Worm (Caenorhabditis elegans) whole organism, young adult: ENCODE measurements around the gene Y22D7AR.2.

Experiments used
- athp-1 ChIP-seq: sonication (generic microtip); optimal IDR thresholded peaks from 2 replicates; lab custom pipeline; 2017; ENCODE audit warnings: mild to moderate bottlenecking, missing genetic modification characterization, missing compliant biosample characterization
- mel-28 ChIP-seq: sonication (generic microtip); optimal IDR thresholded peaks from 2 replicates; lab custom pipeline; 2016; ENCODE audit warnings: borderline replicate concordance, mild to moderate bottlenecking, missing genetic modification characterization, missing compliant biosample characterization
- sptf-2 ChIP-seq: fragments of 200-800 bp; sonication (Bioruptor generic); optimal IDR thresholded peaks from 2 replicates; lab custom pipeline; 2018; ENCODE audit warnings: mild to moderate bottlenecking, missing genetic modification characterization, missing compliant biosample characterization

DNA sequence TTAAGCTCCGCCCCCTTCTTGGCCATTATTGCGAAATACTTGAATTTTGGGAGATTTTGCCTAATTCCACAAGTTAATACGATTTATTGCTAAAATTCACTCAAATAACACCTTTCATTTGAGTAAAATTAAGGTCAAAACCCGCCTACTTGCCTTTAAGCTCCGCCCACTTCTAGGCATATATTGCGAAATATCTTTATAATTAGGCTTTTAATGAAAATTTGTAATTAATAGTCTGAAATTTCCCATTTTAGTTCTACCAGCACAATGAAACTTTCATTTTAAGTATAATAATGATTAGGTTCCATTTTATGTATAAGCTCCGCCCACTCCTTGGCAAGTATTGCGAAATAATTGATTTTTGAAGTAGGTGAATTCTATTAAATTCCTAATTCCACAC is 31.0 kb upstream of the Y22D7AR.2 start:
- TF ChIP-seq athp-1 (tag; lab: Kevin White, UChicago) (no peak), sptf-2 (GFP tag; lab: Kevin White, UChicago) (no peak), mel-28 (no peak)
